Worm (Caenorhabditis elegans) whole organism, L1 larva: ENCODE measurements around the gene C35D10.12.

ENCODE experiments used
- aha-1 ChIP-seq: fragments of 150-350 bp; optimal IDR thresholded peaks from 2 replicates; lab custom pipeline; 2014; ENCODE audit warnings: missing biosample characterization, missing genetic modification characterization
- mep-1 ChIP-seq: fragments of 150-350 bp; optimal IDR thresholded peaks from 2 replicates; lab custom pipeline; 2014; ENCODE audit warnings: missing biosample characterization, missing genetic modification characterization
- nhr-77 ChIP-seq: fragments of 150-350 bp; optimal IDR thresholded peaks from 2 replicates; lab custom pipeline; 2014; ENCODE audit warnings: missing biosample characterization, missing genetic modification characterization
- sup-37 ChIP-seq: fragments of 200-800 bp; sonication (Bioruptor generic); optimal IDR thresholded peaks from 2 replicates; lab custom pipeline; 2018; ENCODE audit warnings: mild to moderate bottlenecking, missing genetic modification characterization, missing compliant biosample characterization

ce11 chrIII:4906365-4906764 is 31.8 kb upstream of the C35D10.12 start:
- no peak for TF ChIP-seq nhr-77
- no peak for TF ChIP-seq aha-1 (tag; lab: Kevin White, UChicago)
- no peak for TF ChIP-seq mep-1 (tag; lab: Kevin White, UChicago)
- TF ChIP-seq sup-37 (GFP tag; lab: Kevin White, UChicago) = no peak
